Worm (Caenorhabditis elegans) whole organism, L2 larva: ENCODE data around the gene F49E11.2.

Experiments
- ama-1 ChIP-seq: fragments of 150-350 bp; optimal IDR thresholded peaks from 2 replicates; lab custom pipeline; 2018; ENCODE audit warnings: inconsistent platforms
- blmp-1 ChIP-seq: sonication (generic microtip); optimal IDR thresholded peaks from 2 replicates; lab custom pipeline; 2017; ENCODE audit warnings: missing genetic modification characterization, mild to moderate bottlenecking, missing compliant biosample characterization, antibody characterized with exemption, moderate library complexity; ENCODE audit not compliant: insufficient read depth
- fos-1 ChIP-seq: fragments of 150-350 bp; optimal IDR thresholded peaks from 2 replicates; lab custom pipeline; 2014; ENCODE audit warnings: missing biosample characterization, missing genetic modification characterization
- lin-39 ChIP-seq: fragments of 150-350 bp; optimal IDR thresholded peaks from 2 replicates; lab custom pipeline; 2014; ENCODE audit warnings: missing biosample characterization, missing genetic modification reagents, missing genetic modification characterization
- mab-5 ChIP-seq: fragments of 150-350 bp; optimal IDR thresholded peaks from 2 replicates; lab custom pipeline; 2014; ENCODE audit warnings: missing biosample characterization, missing genetic modification characterization
- mdl-1 ChIP-seq, 2 experiments: fragments of 150-350 bp in 1 of 2; sonication (generic microtip) in 1 of 2; optimal IDR thresholded peaks; 2 replicates each; lab custom pipeline; 2017; ENCODE audit warnings: missing biosample characterization in 2 of 2, missing genetic modification characterization in 2 of 2
- nhr-10 ChIP-seq: sonication (generic microtip); optimal IDR thresholded peaks from 2 replicates; lab custom pipeline; 2017; ENCODE audit warnings: missing biosample characterization, missing genetic modification characterization
- nhr-23 ChIP-seq: fragments of 150-350 bp; optimal IDR thresholded peaks from 2 replicates; lab custom pipeline; 2014; ENCODE audit warnings: missing biosample characterization, missing genetic modification reagents, missing genetic modification characterization
- nhr-237 ChIP-seq: fragments of 150-350 bp; optimal IDR thresholded peaks from 2 replicates; lab custom pipeline; 2014; ENCODE audit warnings: missing biosample characterization, missing genetic modification characterization
- skn-1 ChIP-seq: sonication (generic microtip); optimal IDR thresholded peaks from 2 replicates; lab custom pipeline; 2017; ENCODE audit warnings: missing biosample characterization, missing genetic modification characterization
- unc-62 ChIP-seq: fragments of 150-350 bp; optimal IDR thresholded peaks from 2 replicates; lab custom pipeline; 2014; ENCODE audit warnings: missing biosample characterization, missing genetic modification reagents, missing genetic modification characterization
- ztf-11 ChIP-seq: sonication (generic microtip); optimal IDR thresholded peaks from 2 replicates; lab custom pipeline; 2017; ENCODE audit warnings: missing biosample characterization, missing genetic modification characterization

DNA sequence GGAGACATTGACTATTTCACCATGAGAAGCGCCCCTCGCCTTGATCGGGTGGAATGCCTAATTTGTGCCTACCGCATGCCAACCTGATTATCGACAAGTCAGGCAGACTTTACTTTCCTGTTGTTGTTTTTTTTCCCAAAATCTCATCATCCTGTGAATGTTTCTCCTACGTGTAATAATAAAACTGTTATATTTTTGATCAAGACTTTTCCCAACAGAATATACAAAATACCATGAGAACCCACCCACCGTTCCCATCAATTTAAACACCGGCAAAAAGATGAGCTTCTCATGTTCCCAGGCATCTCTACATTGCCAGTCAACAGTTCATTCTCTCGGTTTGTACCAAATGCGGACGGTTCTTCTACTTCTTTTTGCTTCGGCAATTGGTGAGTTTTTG is 8.1 kb upstream of the F49E11.2 start, which contains the start of gene scl-9:
- TF ChIP-seq mdl-1 (tag; optimal IDR thresholded peaks at IDR 0.05; lab: Kevin White, UChicago) (no peak), fos-1 (tag; lab: Kevin White, UChicago) (no peak), unc-62 (no peak), blmp-1 (tag; lab: Kevin White, UChicago) (no peak), lin-39 (tag; lab: Kevin White, UChicago) (no peak), skn-1 (tag; lab: Kevin White, UChicago) (no peak), mab-5 (no peak), ama-1 (lab: Kevin White, UChicago) (no peak), ztf-11 (tag; lab: Kevin White, UChicago) (no peak), nhr-10 (tag; lab: Kevin White, UChicago) (no peak), nhr-237 (tag; lab: Kevin White, UChicago) (no peak), nhr-23 (tag; lab: Kevin White, UChicago) (no peak)
